Fruit fly (Drosophila melanogaster): ENCODE data around the gene Pex3.

DNA sequence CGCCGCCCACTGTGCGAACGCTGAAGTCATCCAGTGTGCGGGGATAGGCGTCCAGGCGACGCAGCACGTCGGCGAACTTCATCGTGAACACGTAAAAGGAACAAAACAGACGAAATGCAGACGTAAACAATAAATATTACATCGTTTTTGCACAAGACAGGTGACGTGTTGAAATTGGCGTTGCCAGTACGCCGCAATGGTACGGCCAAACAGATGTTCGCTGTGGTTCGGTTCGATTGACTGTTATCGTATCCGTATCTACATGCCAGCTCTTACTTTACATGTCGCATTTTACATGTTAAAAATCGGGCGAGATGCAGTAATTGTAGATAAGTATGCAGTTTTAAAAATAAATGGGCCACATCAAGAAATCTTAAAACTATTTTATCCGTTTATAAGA is 19.3 kb downstream of the Pex3 start, which contains the start of gene CG7011:
- TF ChIP-seq CG5204 (GFP tag; optimal IDR thresholded peaks at IDR 0.05) (no peak), pad (GFP tag; optimal IDR thresholded peaks at IDR 0.05) (no peak), tj (GFP tag; optimal IDR thresholded peaks at IDR 0.05) (peak; percentile 74), CG1620 (GFP tag; optimal IDR thresholded peaks at IDR 0.05) (no peak), cic (GFP tag; optimal IDR thresholded peaks at IDR 0.05) (no peak), CG33017 (tag; optimal IDR thresholded peaks at IDR 0.05) (no peak), CG7045 (GFP tag; optimal IDR thresholded peaks at IDR 0.05) (no peak), CG7101 (tag; optimal IDR thresholded peaks at IDR 0.05) (no peak), CG12768 (GFP tag; optimal IDR thresholded peaks at IDR 0.05) (no peak), cnc (optimal IDR thresholded peaks at IDR 0.05) (peak in 1 of 2 experiments; percentile 21)
